Worm (Caenorhabditis elegans) whole organism, young adult: ENCODE results near the gene R07C3.13.

ENCODE experiments used
- F10E7.11 ChIP-seq: sonication (generic microtip); optimal IDR thresholded peaks from 2 replicates; lab custom pipeline; 2017; ENCODE audit warnings: mild to moderate bottlenecking, missing genetic modification characterization, moderate library complexity, missing compliant biosample characterization
- K12H6.12 ChIP-seq: fragments of 200-800 bp; sonication (Bioruptor generic); optimal IDR thresholded peaks from 2 replicates; lab custom pipeline; 2018; ENCODE audit warnings: mild to moderate bottlenecking, missing genetic modification characterization, missing compliant biosample characterization
- ama-1 ChIP-seq, 3 experiments: fragments of 150-350 bp in 1 of 3; sonication (generic microtip) in 2 of 3; optimal IDR thresholded peaks; 2 replicates each; lab custom pipeline; 2014 to 2018; ENCODE audit warnings: missing biosample characterization in 2 of 3, missing genetic modification characterization in 2 of 3, missing genetic modification reagents in 2 of 3
- ceh-40 ChIP-seq: fragments of 200-800 bp; sonication (Bioruptor generic); IDR thresholded peaks from 2 replicates; pipeline ENCODE4 v1.3.6; 2022; ENCODE audit warnings: missing genetic modification characterization, missing compliant biosample characterization
- efl-1 ChIP-seq: fragments of 150-350 bp; optimal IDR thresholded peaks from 2 replicates; lab custom pipeline; 2014; ENCODE audit warnings: missing biosample characterization, missing genetic modification reagents, missing genetic modification characterization
- ets-4 ChIP-seq: fragments of 200-800 bp; sonication (Bioruptor generic); optimal IDR thresholded peaks from 2 replicates; lab custom pipeline; 2018; ENCODE audit warnings: mild to moderate bottlenecking, missing genetic modification characterization, missing compliant biosample characterization
- rec-8 ChIP-seq, 2 experiments: sonication (generic microtip); optimal IDR thresholded peaks; 2 replicates each; lab custom pipeline; 2016; ENCODE audit warnings: mild to moderate bottlenecking in 2 of 2, missing genetic modification characterization in 2 of 2, missing genetic modification reagents in 2 of 2, missing genotype in 2 of 2, missing biosample characterization in 1 of 2, missing compliant biosample characterization in 1 of 2, moderate library complexity in 1 of 2
- snpc-1.3 ChIP-seq: sonication (generic microtip); optimal IDR thresholded peaks from 2 replicates; lab custom pipeline; 2017; ENCODE audit warnings: missing genetic modification characterization, mild to moderate bottlenecking, missing compliant biosample characterization, antibody characterized with exemption, moderate library complexity, missing genotype, missing genetic modification reagents; ENCODE audit not compliant: insufficient read depth
- sptf-2 ChIP-seq: fragments of 200-800 bp; sonication (Bioruptor generic); optimal IDR thresholded peaks from 2 replicates; lab custom pipeline; 2018; ENCODE audit warnings: mild to moderate bottlenecking, missing genetic modification characterization, missing compliant biosample characterization
- xnd-1 ChIP-seq: sonication (generic microtip); optimal IDR thresholded peaks from 2 replicates; lab custom pipeline; 2016; ENCODE audit warnings: missing genotype, missing genetic modification reagents, missing genetic modification characterization, missing compliant biosample characterization

ce11 chrII:911680-912079, 15.6 kb downstream of the R07C3.13 start, which contains the start of gene fbxc-31:
- no peak for TF ChIP-seq F10E7.11 (tag; lab: Kevin White, UChicago)
- no peak for TF ChIP-seq ceh-40 (GFP tag; lab: Robert Waterston, UW)
- TF ChIP-seq efl-1 (GFP tag; lab: Kevin White, UChicago) = no peak
- TF ChIP-seq K12H6.12 (tag; lab: Kevin White, UChicago) = no peak
- TF ChIP-seq rec-8 (tag; optimal IDR thresholded peaks at IDR 0.05; lab: Kevin White, UChicago) = no peak
- no peak for TF ChIP-seq ama-1 (optimal IDR thresholded peaks at IDR 0.05; lab: Kevin White, UChicago)
- no peak for TF ChIP-seq ama-1 (GFP tag; optimal IDR thresholded peaks at IDR 0.05; lab: Kevin White, UChicago)
- TF ChIP-seq sptf-2 (GFP tag; lab: Kevin White, UChicago) = no peak
- no peak for TF ChIP-seq ets-4 (GFP tag; lab: Kevin White, UChicago)
- no peak for TF ChIP-seq xnd-1
- no peak for TF ChIP-seq snpc-1.3 (tag; lab: Kevin White, UChicago)
